Worm (Caenorhabditis elegans): ENCODE results near the gene F47D12.3.

The F47D12.3 gene

ce11 chrIII:6290469-6291182 lies 7.6 kb upstream of the F47D12.3 start:
- no peak for TF ChIP-seq flt-1 (GFP tag; IDR thresholded peaks at IDR 0.05)
- no peak for TF ChIP-seq klf-2 (GFP tag; conservative IDR thresholded peaks at IDR 0.05)
- no peak for TF ChIP-seq ztf-29 (GFP tag; IDR thresholded peaks at IDR 0.05)
- TF ChIP-seq ztf-23 (GFP tag; IDR thresholded peaks at IDR 0.05): no peak
- TF ChIP-seq cog-1 (tag; optimal IDR thresholded peaks at IDR 0.05): no peak
- no peak for TF ChIP-seq med-1 (GFP tag; optimal IDR thresholded peaks at IDR 0.05; ENCODE audit: insufficient read depth)
- TF ChIP-seq T22C8.4 (GFP tag; IDR thresholded peaks at IDR 0.05): no peak
- no peak for TF ChIP-seq tab-1 (GFP tag; IDR thresholded peaks at IDR 0.05)
- no peak for TF ChIP-seq ref-1 (GFP tag; conservative IDR thresholded peaks at IDR 0.05)

- TF ChIP-seq med-1 (GFP tag; optimal IDR thresholded peaks at IDR 0.05; ENCODE audit: insufficient read depth): no peak
- TF ChIP-seq tab-1 (GFP tag; IDR thresholded peaks at IDR 0.05): no peak
- TF ChIP-seq flt-1 (GFP tag; IDR thresholded peaks at IDR 0.05): no peak
- TF ChIP-seq T22C8.4 (GFP tag; IDR thresholded peaks at IDR 0.05): no peak
These were observed 2.1 kb upstream of the F47D12.3 start, which contains the start of gene F47D12.7 for ce11 chrIII:6295972-6296700. Gene F47D12.7 (minus strand): TSS chrIII:6296022.

- TF ChIP-seq ztf-23 (GFP tag; IDR thresholded peaks at IDR 0.05): no peak
- no peak for TF ChIP-seq flt-1 (GFP tag; IDR thresholded peaks at IDR 0.05)
- no peak for TF ChIP-seq T22C8.4 (GFP tag; IDR thresholded peaks at IDR 0.05)
- no peak for TF ChIP-seq tab-1 (GFP tag; IDR thresholded peaks at IDR 0.05)
- TF ChIP-seq ref-1 (GFP tag; conservative IDR thresholded peaks at IDR 0.05): no peak
- no peak for TF ChIP-seq ztf-29 (GFP tag; IDR thresholded peaks at IDR 0.05)
- no peak for TF ChIP-seq med-1 (GFP tag; optimal IDR thresholded peaks at IDR 0.05; ENCODE audit: insufficient read depth)
- TF ChIP-seq klf-2 (GFP tag; conservative IDR thresholded peaks at IDR 0.05): no peak
- no peak for TF ChIP-seq cog-1 (tag; optimal IDR thresholded peaks at IDR 0.05)
These were observed 662 bp upstream of the F47D12.3 start for ce11 chrIII:6297599-6297998.

ce11 chrIII:6300297-6300696 lies 2.0 kb downstream of the F47D12.3 start:
- TF ChIP-seq ref-1 (GFP tag; conservative IDR thresholded peaks at IDR 0.05) (no peak), T22C8.4 (GFP tag; IDR thresholded peaks at IDR 0.05) (no peak), flt-1 (GFP tag; IDR thresholded peaks at IDR 0.05) (no peak), med-1 (GFP tag; optimal IDR thresholded peaks at IDR 0.05; ENCODE audit: insufficient read depth) (no peak), cog-1 (tag; optimal IDR thresholded peaks at IDR 0.05) (no peak), ztf-23 (GFP tag; IDR thresholded peaks at IDR 0.05) (no peak), klf-2 (GFP tag; conservative IDR thresholded peaks at IDR 0.05) (no peak), tab-1 (GFP tag; IDR thresholded peaks at IDR 0.05) (no peak), ztf-29 (GFP tag; IDR thresholded peaks at IDR 0.05) (no peak)

ce11 chrIII:6303114-6303647 lies 4.9 kb downstream of the F47D12.3 start, which contains the start of gene F47D12.9:
Gene F47D12.9 (minus strand): TSS chrIII:6303380.
- no peak for TF ChIP-seq cog-1 (tag; optimal IDR thresholded peaks at IDR 0.05)

ce11 chrIII:6303787-6304186 lies 5.5 kb downstream of the F47D12.3 start:
- no peak for TF ChIP-seq ztf-29 (GFP tag; IDR thresholded peaks at IDR 0.05)
- TF ChIP-seq ztf-23 (GFP tag; IDR thresholded peaks at IDR 0.05): no peak
- TF ChIP-seq tab-1 (GFP tag; IDR thresholded peaks at IDR 0.05): no peak
- no peak for TF ChIP-seq T22C8.4 (GFP tag; IDR thresholded peaks at IDR 0.05)
- no peak for TF ChIP-seq klf-2 (GFP tag; conservative IDR thresholded peaks at IDR 0.05)
- no peak for TF ChIP-seq flt-1 (GFP tag; IDR thresholded peaks at IDR 0.05)
- TF ChIP-seq ref-1 (GFP tag; conservative IDR thresholded peaks at IDR 0.05): no peak
- no peak for TF ChIP-seq cog-1 (tag; optimal IDR thresholded peaks at IDR 0.05)
- TF ChIP-seq med-1 (GFP tag; optimal IDR thresholded peaks at IDR 0.05; ENCODE audit: insufficient read depth): no peak

- TF ChIP-seq flt-1 (GFP tag; IDR thresholded peaks at IDR 0.05): no peak
- TF ChIP-seq T22C8.4 (GFP tag; IDR thresholded peaks at IDR 0.05): no peak
- no peak for TF ChIP-seq ztf-29 (GFP tag; IDR thresholded peaks at IDR 0.05)
- TF ChIP-seq cog-1 (tag; optimal IDR thresholded peaks at IDR 0.05): no peak
These were observed 9.6 kb downstream of the F47D12.3 start for ce11 chrIII:6307832-6308231.

- TF ChIP-seq T22C8.4 (GFP tag; IDR thresholded peaks at IDR 0.05) (no peak), flt-1 (GFP tag; IDR thresholded peaks at IDR 0.05) (no peak), ztf-23 (GFP tag; IDR thresholded peaks at IDR 0.05) (no peak), ref-1 (GFP tag; conservative IDR thresholded peaks at IDR 0.05) (no peak), tab-1 (GFP tag; IDR thresholded peaks at IDR 0.05) (no peak), cog-1 (tag; optimal IDR thresholded peaks at IDR 0.05) (no peak), klf-2 (GFP tag; conservative IDR thresholded peaks at IDR 0.05) (no peak), med-1 (GFP tag; optimal IDR thresholded peaks at IDR 0.05; ENCODE audit: insufficient read depth) (no peak), ztf-29 (GFP tag; IDR thresholded peaks at IDR 0.05) (no peak)
These were observed 10.8 kb downstream of the F47D12.3 start, which contains the start of gene gar-2 for ce11 chrIII:6309066-6309465. Gene gar-2 (plus strand): TSS chrIII:6309366.

- TF ChIP-seq cog-1 (tag; optimal IDR thresholded peaks at IDR 0.05) (no peak), ztf-29 (GFP tag; IDR thresholded peaks at IDR 0.05) (no peak), tab-1 (GFP tag; IDR thresholded peaks at IDR 0.05) (no peak), flt-1 (GFP tag; IDR thresholded peaks at IDR 0.05) (no peak)
These were observed 12.1 kb downstream of the F47D12.3 start for ce11 chrIII:6310352-6310751.

ce11 chrIII:6311452-6311851 lies 13.2 kb downstream of the F47D12.3 start:
- TF ChIP-seq tab-1 (GFP tag; IDR thresholded peaks at IDR 0.05) (no peak), cog-1 (tag; optimal IDR thresholded peaks at IDR 0.05) (no peak), flt-1 (GFP tag; IDR thresholded peaks at IDR 0.05) (no peak)
